Fruit fly (Drosophila melanogaster) S2 (cell line): ENCODE measurements around the gene pit.

Source experiments
- CG8478 ChIP-seq: fragments of >200 bp; optimal IDR thresholded peaks from 2 replicates; lab custom pipeline; 2018
- CTCF ChIP-seq, 2 experiments: fragments of >200 bp; optimal IDR thresholded peaks; 2 replicates each; lab custom pipeline; 2018

DNA sequence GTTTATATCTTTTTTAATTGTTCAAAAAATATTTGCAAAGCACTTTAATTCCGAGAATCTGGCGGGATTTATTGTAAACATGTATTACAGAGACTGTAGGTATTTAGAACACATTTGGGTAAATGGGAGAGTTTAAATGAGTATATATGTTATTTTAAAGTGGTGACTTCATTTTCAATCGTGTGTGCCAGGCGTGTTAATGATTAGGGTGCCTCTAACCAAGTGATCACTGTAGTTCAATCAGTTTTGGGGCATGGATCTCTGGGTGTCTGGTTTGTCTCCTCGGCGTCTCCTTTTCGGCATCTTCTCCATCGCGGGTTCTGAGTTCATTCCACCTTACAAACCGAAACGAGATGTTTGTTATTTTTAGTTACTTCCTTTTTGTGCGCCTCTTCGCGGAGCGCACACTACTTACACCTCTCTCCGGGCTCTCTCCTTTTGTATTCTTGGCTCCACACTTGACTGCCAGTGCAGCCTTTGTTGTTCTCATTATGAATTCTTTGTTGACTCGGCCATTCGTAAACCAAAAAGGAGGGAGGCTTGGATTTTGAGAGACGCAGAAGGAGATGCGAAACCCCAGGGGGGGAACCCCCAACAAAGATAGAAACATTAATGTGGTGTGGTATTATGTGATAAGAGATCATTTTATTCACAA is 9.8 kb downstream of the pit start:
- no peak for TF ChIP-seq CG8478 (lab: Kevin White, UChicago)
- no peak for TF ChIP-seq CTCF (optimal IDR thresholded peaks at IDR 0.05; lab: Kevin White, UChicago)
